Worm (Caenorhabditis elegans): ENCODE data around the gene T25C12.3.

DNA sequence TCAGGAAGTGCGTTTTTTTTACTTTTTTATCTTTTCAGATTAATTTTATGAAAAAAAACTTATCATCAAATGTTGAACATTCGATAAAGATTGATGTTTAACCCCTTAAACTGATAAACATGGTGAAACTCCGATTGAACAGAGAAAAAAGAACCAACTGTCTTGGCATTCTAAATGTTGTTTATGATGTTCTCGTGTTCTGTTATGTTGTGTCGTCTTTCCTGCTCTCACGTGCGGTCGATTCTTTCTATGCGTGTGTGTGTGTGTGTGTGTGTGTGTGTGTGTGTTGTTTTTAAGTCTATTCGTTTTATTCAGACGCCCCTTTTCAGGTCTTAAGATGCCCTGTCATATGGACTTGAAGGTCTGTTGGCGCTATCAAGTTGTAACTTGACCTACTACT is 30.2 kb downstream of the T25C12.3 start:
- TF ChIP-seq tbx-2 (tag; optimal IDR thresholded peaks at IDR 0.05) (no peak), ama-1 (optimal IDR thresholded peaks at IDR 0.05) (no peak), zag-1 (tag; optimal IDR thresholded peaks at IDR 0.05) (no peak), sptf-1 (tag; optimal IDR thresholded peaks at IDR 0.05) (no peak), mdl-1 (tag; optimal IDR thresholded peaks at IDR 0.05) (peak in 1 of 2 experiments; percentile 26), nhr-11 (tag; optimal IDR thresholded peaks at IDR 0.05) (no peak), lin-15B (tag; optimal IDR thresholded peaks at IDR 0.05) (no peak), dpl-1 (GFP tag; optimal IDR thresholded peaks at IDR 0.05) (no peak), efl-1 (optimal IDR thresholded peaks at IDR 0.05) (no peak), efl-1 (GFP tag; optimal IDR thresholded peaks at IDR 0.05 in 1 of 2) (no peak), skn-1 (tag; optimal IDR thresholded peaks at IDR 0.05) (no peak), snpc-4 (tag; optimal IDR thresholded peaks at IDR 0.05) (no peak)
